Worm (Caenorhabditis elegans): ENCODE results near the gene F40H6.5.

Gene F40H6.5

ce11 chrIII:6085311-6085710, 29.7 kb upstream of the F40H6.5 start:
- TF ChIP-seq skn-1 (tag; optimal IDR thresholded peaks at IDR 0.05) (no peak), unc-39 (tag; optimal IDR thresholded peaks at IDR 0.05) (no peak), nhr-77 (tag; optimal IDR thresholded peaks at IDR 0.05) (no peak), gmeb-1 (tag; optimal IDR thresholded peaks at IDR 0.05) (no peak), ceh-16 (tag; optimal IDR thresholded peaks at IDR 0.05) (no peak), nhr-129 (tag; optimal IDR thresholded peaks at IDR 0.05) (no peak), nhr-6 (tag; optimal IDR thresholded peaks at IDR 0.05) (no peak), aly-2 (tag; optimal IDR thresholded peaks at IDR 0.05) (no peak), nhr-237 (tag; optimal IDR thresholded peaks at IDR 0.05) (no peak), dmd-4 (tag; optimal IDR thresholded peaks at IDR 0.05) (no peak), sma-9 (GFP tag; optimal IDR thresholded peaks at IDR 0.05) (no peak), sma-9 (tag; optimal IDR thresholded peaks at IDR 0.05) (no peak), peb-1 (tag; optimal IDR thresholded peaks at IDR 0.05) (no peak), C34F6.9 (tag; optimal IDR thresholded peaks at IDR 0.05) (no peak), Y55F3AM.14 (GFP tag; optimal IDR thresholded peaks at IDR 0.05) (no peak), lin-39 (tag; optimal IDR thresholded peaks at IDR 0.05) (no peak), egl-27 (tag; optimal IDR thresholded peaks at IDR 0.05) (no peak), unc-55 (GFP tag; optimal IDR thresholded peaks at IDR 0.05) (no peak), alr-1 (tag; optimal IDR thresholded peaks at IDR 0.05) (no peak), nhr-21 (tag; optimal IDR thresholded peaks at IDR 0.05) (no peak), blmp-1 (tag; optimal IDR thresholded peaks at IDR 0.05; ENCODE audit: insufficient read depth) (no peak)

- TF ChIP-seq ama-1 (optimal IDR thresholded peaks at IDR 0.05) (no peak), C34F6.9 (tag; optimal IDR thresholded peaks at IDR 0.05) (peak; percentile 25)
Measured at ce11 chrIII:6080263-6080662, 24.7 kb upstream of the F40H6.5 start, which contains the start of gene attf-4. TSS of gene attf-4 (plus strand) at chrIII:6080563.

ce11 chrIII:6078917-6079316, 23.3 kb upstream of the F40H6.5 start:
- TF ChIP-seq C34F6.9 (tag; optimal IDR thresholded peaks at IDR 0.05): peak; percentile 30
- no peak for TF ChIP-seq ama-1 (optimal IDR thresholded peaks at IDR 0.05)
- peak; percentile 15 for TF ChIP-seq nhr-129 (tag; optimal IDR thresholded peaks at IDR 0.05)

- TF ChIP-seq C34F6.9 (tag; optimal IDR thresholded peaks at IDR 0.05): peak; percentile 33
- no peak for TF ChIP-seq ceh-16 (tag; optimal IDR thresholded peaks at IDR 0.05)
- peak; percentile 48 for TF ChIP-seq unc-55 (GFP tag; optimal IDR thresholded peaks at IDR 0.05)
- TF ChIP-seq lsy-2 (tag; optimal IDR thresholded peaks at IDR 0.05): peak in 1 of 2 experiments; percentile 7
- no peak for TF ChIP-seq nhr-11 (tag; optimal IDR thresholded peaks at IDR 0.05)
- TF ChIP-seq nhr-21 (tag; optimal IDR thresholded peaks at IDR 0.05): no peak
Measured at ce11 chrIII:6077973-6078372, 22.4 kb upstream of the F40H6.5 start.

ce11 chrIII:6073673-6074331, 18.2 kb upstream of the F40H6.5 start:
- no peak for TF ChIP-seq ztf-4 (tag; optimal IDR thresholded peaks at IDR 0.05)
- TF ChIP-seq ama-1 (optimal IDR thresholded peaks at IDR 0.05): no peak
- peak; percentile 55 for TF ChIP-seq nhr-25 (tag; optimal IDR thresholded peaks at IDR 0.05)
- TF ChIP-seq fos-1 (tag; optimal IDR thresholded peaks at IDR 0.05): no peak
- peak; percentile 88 for TF ChIP-seq blmp-1 (tag; optimal IDR thresholded peaks at IDR 0.05; ENCODE audit: insufficient read depth)

- no peak for TF ChIP-seq F13H6.1 (tag; optimal IDR thresholded peaks at IDR 0.05)
- no peak for TF ChIP-seq ztf-1 (GFP tag; conservative IDR thresholded peaks at IDR 0.05)
- no peak for TF ChIP-seq nhr-129 (tag; optimal IDR thresholded peaks at IDR 0.05)
- no peak for TF ChIP-seq unc-55 (GFP tag; optimal IDR thresholded peaks at IDR 0.05)
- TF ChIP-seq elt-3 (tag; optimal IDR thresholded peaks at IDR 0.05): no peak
- no peak for TF ChIP-seq alr-1 (tag; optimal IDR thresholded peaks at IDR 0.05)
Measured at ce11 chrIII:6072937-6073336, 17.3 kb upstream of the F40H6.5 start.

- no peak for TF ChIP-seq snpc-4 (tag; optimal IDR thresholded peaks at IDR 0.05)
- no peak for TF ChIP-seq ztf-11 (tag; optimal IDR thresholded peaks at IDR 0.05)
- TF ChIP-seq nhr-10 (tag; optimal IDR thresholded peaks at IDR 0.05): no peak
- no peak for TF ChIP-seq nhr-129 (tag; optimal IDR thresholded peaks at IDR 0.05)
- no peak for TF ChIP-seq peb-1 (tag; optimal IDR thresholded peaks at IDR 0.05)
- no peak for TF ChIP-seq nhr-25 (tag; optimal IDR thresholded peaks at IDR 0.05)
- TF ChIP-seq gmeb-1 (tag; optimal IDR thresholded peaks at IDR 0.05): no peak
- TF ChIP-seq nhr-6 (tag; optimal IDR thresholded peaks at IDR 0.05): no peak
- no peak for TF ChIP-seq nhr-77 (tag; optimal IDR thresholded peaks at IDR 0.05)
- no peak for TF ChIP-seq unc-39 (tag; optimal IDR thresholded peaks at IDR 0.05)
- no peak for TF ChIP-seq lsy-2 (tag; optimal IDR thresholded peaks at IDR 0.05)
- TF ChIP-seq ZK546.5 (tag; optimal IDR thresholded peaks at IDR 0.05): no peak
Measured at ce11 chrIII:6067557-6067956, 12.0 kb upstream of the F40H6.5 start, which contains the start of gene mapk-15. TSS of gene mapk-15 (plus strand) at chrIII:6067857.

Data from whole organism, L2 larva.